Worm (Caenorhabditis elegans) whole organism, late embryonic: ENCODE data around the gene hosl-1.

ENCODE experiments used
- C38D4.7 ChIP-seq: fragments of 200-800 bp; sonication (Bioruptor generic); optimal IDR thresholded peaks from 2 replicates; lab custom pipeline; 2018; ENCODE audit warnings: mild to moderate bottlenecking, missing genetic modification characterization, moderate library complexity, missing compliant biosample characterization
- T23F11.4 ChIP-seq: fragments of 200-800 bp; sonication (Bioruptor generic); optimal IDR thresholded peaks from 2 replicates; lab custom pipeline; 2018; ENCODE audit warnings: mild to moderate bottlenecking, missing genetic modification characterization, missing compliant biosample characterization
- ceh-18 ChIP-seq: sonication (generic microtip); optimal IDR thresholded peaks from 2 replicates; lab custom pipeline; 2016; ENCODE audit warnings: missing genetic modification characterization, missing compliant biosample characterization
- ceh-19 ChIP-seq: fragments of 200-800 bp; sonication (Bioruptor generic); optimal IDR thresholded peaks from 2 replicates; lab custom pipeline; 2018; ENCODE audit warnings: mild to moderate bottlenecking, missing genetic modification characterization, missing compliant biosample characterization
- ceh-24 ChIP-seq: sonication (generic microtip); optimal IDR thresholded peaks from 2 replicates; lab custom pipeline; 2016; ENCODE audit warnings: mild to moderate bottlenecking, missing genetic modification characterization, missing compliant biosample characterization
- ceh-45 ChIP-seq: fragments of 200-800 bp; sonication (Bioruptor generic); IDR thresholded peaks from 2 replicates; pipeline ENCODE4 v1.3.6; 2022; ENCODE audit warnings: missing genetic modification reagents, missing genetic modification characterization, missing compliant biosample characterization
- ceh-9 ChIP-seq: sonication (generic microtip); optimal IDR thresholded peaks from 2 replicates; lab custom pipeline; 2016; ENCODE audit warnings: mild to moderate bottlenecking, missing genetic modification characterization, inconsistent platforms, missing compliant biosample characterization
- dve-1 ChIP-seq: sonication (generic microtip); optimal IDR thresholded peaks from 2 replicates; lab custom pipeline; 2017; ENCODE audit warnings: antibody characterized with exemption, mild to moderate bottlenecking, missing genetic modification characterization, missing compliant biosample characterization
- elt-2 ChIP-seq: sonication (generic microtip); optimal IDR thresholded peaks from 2 replicates; lab custom pipeline; 2016; ENCODE audit warnings: missing genetic modification reagents, missing genetic modification characterization, missing compliant biosample characterization
- elt-4 ChIP-seq: sonication (generic microtip); optimal IDR thresholded peaks from 2 replicates; lab custom pipeline; 2016; ENCODE audit warnings: missing genetic modification characterization, missing compliant biosample characterization
- ets-4 ChIP-seq: sonication (generic microtip); optimal IDR thresholded peaks from 2 replicates; lab custom pipeline; 2016; ENCODE audit warnings: missing genetic modification characterization, missing compliant biosample characterization
- fkh-10 ChIP-seq: fragments of 150-350 bp; optimal IDR thresholded peaks from 2 replicates; lab custom pipeline; 2014; ENCODE audit warnings: missing biosample characterization, missing genetic modification reagents, missing genetic modification characterization
- fkh-6 ChIP-seq: sonication (generic microtip); optimal IDR thresholded peaks from 2 replicates; lab custom pipeline; 2016; ENCODE audit warnings: missing genetic modification characterization, missing compliant biosample characterization
- hlh-13 ChIP-seq: fragments of 200-800 bp; sonication (Bioruptor generic); optimal IDR thresholded peaks from 2 replicates; lab custom pipeline; 2018; ENCODE audit warnings: mild to moderate bottlenecking, missing genetic modification characterization, missing compliant biosample characterization
- hlh-15 ChIP-seq: sonication (generic microtip); optimal IDR thresholded peaks from 2 replicates; lab custom pipeline; 2016; ENCODE audit warnings: missing genetic modification characterization, missing compliant biosample characterization
- hlh-30 ChIP-seq: sonication (generic microtip); optimal IDR thresholded peaks from 2 replicates; lab custom pipeline; 2017; ENCODE audit warnings: antibody characterized with exemption, missing genetic modification characterization, missing compliant biosample characterization; ENCODE audit not compliant: insufficient read depth
- lim-6 ChIP-seq: sonication (generic microtip); optimal IDR thresholded peaks from 2 replicates; lab custom pipeline; 2016; ENCODE audit warnings: missing genetic modification characterization, missing compliant biosample characterization
- madf-2 ChIP-seq: sonication (generic microtip); optimal IDR thresholded peaks from 2 replicates; lab custom pipeline; 2017; ENCODE audit warnings: missing genetic modification characterization, missing compliant biosample characterization
- pag-3 ChIP-seq: sonication (generic microtip); optimal IDR thresholded peaks from 2 replicates; lab custom pipeline; 2016; ENCODE audit warnings: missing compliant biosample characterization, missing genetic modification characterization, borderline replicate concordance
- pat-9 ChIP-seq: fragments of 200-800 bp; sonication (Bioruptor generic); optimal IDR thresholded peaks from 2 replicates; lab custom pipeline; 2018; ENCODE audit warnings: mild to moderate bottlenecking, missing genetic modification characterization, moderate library complexity, missing compliant biosample characterization
- pax-1 ChIP-seq: fragments of 150-350 bp; optimal IDR thresholded peaks from 2 replicates; lab custom pipeline; 2014; ENCODE audit warnings: missing biosample characterization, missing genetic modification characterization
- pha-2 ChIP-seq: sonication (generic microtip); optimal IDR thresholded peaks from 2 replicates; lab custom pipeline; 2017; ENCODE audit warnings: mild to moderate bottlenecking, missing genetic modification characterization, missing compliant biosample characterization
- pha-4 ChIP-seq: fragments of 150-350 bp; optimal IDR thresholded peaks from 2 replicates; lab custom pipeline; 2018; ENCODE audit warnings: missing biosample characterization, missing genetic modification reagents, missing genetic modification characterization
- ref-2 ChIP-seq: sonication (generic microtip); optimal IDR thresholded peaks from 2 replicates; lab custom pipeline; 2016; ENCODE audit warnings: missing genetic modification characterization, missing compliant biosample characterization
- sdc-2 ChIP-seq: sonication (generic microtip); optimal IDR thresholded peaks from 2 replicates; lab custom pipeline; 2016; ENCODE audit warnings: missing genotype, missing genetic modification characterization, missing compliant biosample characterization
- tbx-7 ChIP-seq: sonication (generic microtip); optimal IDR thresholded peaks from 2 replicates; lab custom pipeline; 2016; ENCODE audit warnings: missing genotype, missing genetic modification characterization, missing compliant biosample characterization
- ttx-3 ChIP-seq: sonication (generic microtip); optimal IDR thresholded peaks from 2 replicates; lab custom pipeline; 2016; ENCODE audit warnings: missing genetic modification reagents, missing genetic modification characterization, missing compliant biosample characterization
- unc-3 ChIP-seq, 2 experiments: fragments of 200-800 bp in 1 of 2; sonication (Bioruptor generic) in 1 of 2; sonication (generic microtip) in 1 of 2; conservative IDR thresholded peaks in 1 of 2; optimal IDR thresholded peaks in 1 of 2; 2 replicates each; pipeline versions ENCODE4 v1.3.6 to Lab custom; 2016 to 2022; ENCODE audit warnings: missing compliant biosample characterization in 2 of 2, missing genetic modification characterization in 2 of 2, missing genetic modification reagents in 1 of 2
- unc-42 ChIP-seq: sonication (generic microtip); optimal IDR thresholded peaks from 2 replicates; lab custom pipeline; 2016; ENCODE audit warnings: missing genotype, missing genetic modification characterization, missing compliant biosample characterization
- unc-55 ChIP-seq: sonication (generic microtip); optimal IDR thresholded peaks from 2 replicates; lab custom pipeline; 2017; ENCODE audit warnings: missing biosample characterization, missing genetic modification reagents, missing genetic modification characterization
- ztf-16 ChIP-seq: sonication (generic microtip); optimal IDR thresholded peaks from 2 replicates; lab custom pipeline; 2017; ENCODE audit warnings: missing genetic modification characterization, missing compliant biosample characterization

The hosl-1 gene

ce11 chrX:4664649-4665048 is 27.7 kb downstream of the hosl-1 start:
- TF ChIP-seq ref-2 (tag; lab: Kevin White, UChicago): no peak
- no peak for TF ChIP-seq ztf-16
- TF ChIP-seq pha-4: no peak
- TF ChIP-seq hlh-30 (tag; lab: Kevin White, UChicago): no peak
- TF ChIP-seq T23F11.4 (GFP tag; lab: Kevin White, UChicago): no peak
- no peak for TF ChIP-seq dve-1 (tag; lab: Kevin White, UChicago)
- TF ChIP-seq hlh-13 (GFP tag; lab: Kevin White, UChicago): no peak
- TF ChIP-seq fkh-10 (GFP tag; lab: Kevin White, UChicago): no peak
- no peak for TF ChIP-seq ceh-18 (tag; lab: Kevin White, UChicago)
- no peak for TF ChIP-seq unc-3 (GFP tag; conservative IDR thresholded peaks at IDR 0.05; lab: Robert Waterston, UW)
- no peak for TF ChIP-seq unc-3 (tag; optimal IDR thresholded peaks at IDR 0.05; lab: Kevin White, UChicago)
- no peak for TF ChIP-seq ceh-45 (GFP tag; lab: Robert Waterston, UW)
- TF ChIP-seq elt-4: no peak
- no peak for TF ChIP-seq fkh-6 (tag; lab: Kevin White, UChicago)
- TF ChIP-seq ets-4: no peak
- no peak for TF ChIP-seq pat-9 (tag; lab: Kevin White, UChicago)
- no peak for TF ChIP-seq ttx-3 (tag; lab: Kevin White, UChicago)

ce11 chrX:4667788-4668187 is 30.9 kb downstream of the hosl-1 start, which contains the start of gene mfsd-12:
Gene mfsd-12 (plus strand): TSS chrX:4668088.
- TF ChIP-seq lim-6 (tag; lab: Kevin White, UChicago): no peak
- no peak for TF ChIP-seq unc-55 (GFP tag; lab: Kevin White, UChicago)
- TF ChIP-seq pha-2 (tag; lab: Kevin White, UChicago): no peak
- no peak for TF ChIP-seq ceh-24 (tag; lab: Kevin White, UChicago)
- TF ChIP-seq C38D4.7 (GFP tag; lab: Kevin White, UChicago): no peak
- TF ChIP-seq hlh-30 (tag; lab: Kevin White, UChicago): no peak

ce11 chrX:4671837-4672236 is 34.9 kb downstream of the hosl-1 start:
- TF ChIP-seq pag-3 (tag; lab: Kevin White, UChicago) (no peak), madf-2 (tag; lab: Kevin White, UChicago) (no peak), unc-42 (no peak), tbx-7 (no peak), ceh-19 (no peak), ref-2 (tag; lab: Kevin White, UChicago) (no peak), ceh-18 (tag; lab: Kevin White, UChicago) (no peak), dve-1 (tag; lab: Kevin White, UChicago) (no peak), elt-4 (no peak), ceh-45 (GFP tag; lab: Robert Waterston, UW) (no peak), hlh-13 (GFP tag; lab: Kevin White, UChicago) (no peak)

- TF ChIP-seq elt-2: peak; percentile 44
- no peak for TF ChIP-seq pax-1 (tag; lab: Kevin White, UChicago)
Observed at ce11 chrX:4673165-4673756, 36.3 kb downstream of the hosl-1 start, which contains the start of gene tmem-135. Gene tmem-135 (plus strand): TSS chrX:4673706.

- TF ChIP-seq hlh-15 (tag; lab: Kevin White, UChicago) (no peak), ets-4 (no peak), sdc-2 (tag; lab: Kevin White, UChicago) (no peak), ceh-9 (tag; lab: Kevin White, UChicago) (no peak)
Observed at ce11 chrX:4676702-4677101, 39.8 kb downstream of the hosl-1 start.
